Worm (Caenorhabditis elegans) whole organism, young adult: Measurements from ENCODE around the gene C16C8.7.

ENCODE experiments used
- B0261.1 ChIP-seq: sonication (generic microtip); optimal IDR thresholded peaks from 2 replicates; lab custom pipeline; 2016; ENCODE audit warnings: mild to moderate bottlenecking, missing genetic modification characterization, moderate library complexity, missing compliant biosample characterization
- F23B12.7 ChIP-seq: sonication (generic microtip); optimal IDR thresholded peaks from 2 replicates; lab custom pipeline; 2017; ENCODE audit warnings: missing genetic modification characterization, mild to moderate bottlenecking, missing compliant biosample characterization, antibody characterized with exemption, moderate library complexity; ENCODE audit not compliant: insufficient read depth
- F33H1.4 ChIP-seq: fragments of 200-800 bp; sonication (Bioruptor generic); IDR thresholded peaks from 2 replicates; pipeline ENCODE4 v1.3.6; 2022; ENCODE audit warnings: missing genetic modification reagents, missing genetic modification characterization, missing compliant biosample characterization
- F52B5.7 ChIP-seq: sonication (generic microtip); optimal IDR thresholded peaks from 2 replicates; lab custom pipeline; 2016; ENCODE audit warnings: mild to moderate bottlenecking, missing genetic modification characterization, missing compliant biosample characterization
- T26A5.8 ChIP-seq: sonication (generic microtip); optimal IDR thresholded peaks from 2 replicates; lab custom pipeline; 2016; ENCODE audit warnings: missing genetic modification characterization, missing compliant biosample characterization
- Y53G8AR.9 ChIP-seq: fragments of 200-800 bp; sonication (Bioruptor generic); conservative IDR thresholded peaks from 2 replicates; pipeline ENCODE4 v1.3.6; 2022; ENCODE audit warnings: missing genetic modification reagents, missing genetic modification characterization, missing compliant biosample characterization
- Y95B8A.8 ChIP-seq: fragments of 200-800 bp; sonication (Bioruptor generic); IDR thresholded peaks from 2 replicates; pipeline ENCODE4 v1.3.6; 2022; ENCODE audit warnings: missing genetic modification reagents, missing genetic modification characterization, missing compliant biosample characterization
- aptf-2 ChIP-seq: fragments of 200-800 bp; sonication (Bioruptor generic); conservative IDR thresholded peaks from 2 replicates; pipeline ENCODE4 v1.3.6; 2022; ENCODE audit warnings: missing genetic modification reagents, missing genetic modification characterization, missing compliant biosample characterization
- attf-6 ChIP-seq: fragments of 200-800 bp; sonication (Bioruptor generic); IDR thresholded peaks from 2 replicates; pipeline ENCODE4 v1.3.6; 2022; ENCODE audit warnings: missing genetic modification reagents, missing genetic modification characterization, missing compliant biosample characterization
- bed-1 ChIP-seq: fragments of 200-800 bp; sonication (Bioruptor generic); IDR thresholded peaks from 2 replicates; pipeline ENCODE4 v1.3.6; 2022; ENCODE audit warnings: missing genetic modification reagents, missing genetic modification characterization, missing compliant biosample characterization
- cebp-1 ChIP-seq, 2 experiments: fragments of 200-800 bp in 1 of 2; sonication (Bioruptor generic) in 1 of 2; sonication (generic microtip) in 1 of 2; IDR thresholded peaks in 1 of 2; optimal IDR thresholded peaks in 1 of 2; 2 replicates each; pipeline versions ENCODE4 v1.3.6 to Lab custom; 2017 to 2022; ENCODE audit warnings: missing compliant biosample characterization in 2 of 2, missing genetic modification characterization in 2 of 2, mild to moderate bottlenecking in 1 of 2, missing genetic modification reagents in 1 of 2, moderate library complexity in 1 of 2
- ceh-100 ChIP-seq: fragments of 200-800 bp; sonication (Bioruptor generic); IDR thresholded peaks from 2 replicates; pipeline ENCODE4 v1.3.6; 2022; ENCODE audit warnings: missing genetic modification reagents, missing genetic modification characterization, missing compliant biosample characterization
- die-1 ChIP-seq: sonication (generic microtip); optimal IDR thresholded peaks from 2 replicates; lab custom pipeline; 2016; ENCODE audit warnings: missing genotype, mild to moderate bottlenecking, missing genetic modification characterization, missing compliant biosample characterization
- dox-1 ChIP-seq: fragments of 200-800 bp; sonication (Bioruptor generic); IDR thresholded peaks from 2 replicates; pipeline ENCODE4 v1.3.6; 2022; ENCODE audit warnings: missing genetic modification reagents, missing genetic modification characterization, missing compliant biosample characterization
- efl-1 ChIP-seq: fragments of 150-350 bp; optimal IDR thresholded peaks from 2 replicates; lab custom pipeline; 2014; ENCODE audit warnings: missing biosample characterization, missing genetic modification reagents, missing genetic modification characterization
- egl-18 ChIP-seq: fragments of 200-800 bp; sonication (Bioruptor generic); IDR thresholded peaks from 2 replicates; pipeline ENCODE4 v1.3.6; 2022; ENCODE audit warnings: missing genetic modification reagents, missing genetic modification characterization, missing compliant biosample characterization
- egl-44 ChIP-seq: fragments of 200-800 bp; sonication (Bioruptor generic); IDR thresholded peaks from 2 replicates; pipeline ENCODE4 v1.3.6; 2022; ENCODE audit warnings: missing genetic modification reagents, missing genetic modification characterization, missing compliant biosample characterization
- ets-4 ChIP-seq: fragments of 200-800 bp; sonication (Bioruptor generic); optimal IDR thresholded peaks from 2 replicates; lab custom pipeline; 2018; ENCODE audit warnings: mild to moderate bottlenecking, missing genetic modification characterization, missing compliant biosample characterization
- him-1 ChIP-seq: sonication (generic microtip); optimal IDR thresholded peaks from 2 replicates; lab custom pipeline; 2016; ENCODE audit warnings: missing genotype, missing genetic modification reagents, missing genetic modification characterization, missing compliant biosample characterization
- hlh-12 ChIP-seq: sonication (generic microtip); optimal IDR thresholded peaks from 2 replicates; lab custom pipeline; 2016; ENCODE audit warnings: missing genetic modification characterization, missing compliant biosample characterization
- lag-1 ChIP-seq: fragments of 200-800 bp; sonication (Bioruptor generic); IDR thresholded peaks from 2 replicates; pipeline ENCODE4 v1.3.6; 2022; ENCODE audit warnings: missing genetic modification reagents, missing genetic modification characterization, missing compliant biosample characterization
- lin-35 ChIP-seq, 3 experiments: fragments of 150-350 bp in 2 of 3; sonication (generic microtip) in 1 of 3; optimal IDR thresholded peaks; 2 replicates each; lab custom pipeline; 2014 to 2018; ENCODE audit warnings: missing biosample characterization in 3 of 3, missing genetic modification characterization in 3 of 3, missing genetic modification reagents in 3 of 3
- nfya-2 ChIP-seq: fragments of 200-800 bp; sonication (Bioruptor generic); IDR thresholded peaks from 2 replicates; pipeline ENCODE4 v1.3.6; 2022; ENCODE audit warnings: missing genetic modification reagents, missing genetic modification characterization, missing compliant biosample characterization
- nfyb-1 ChIP-seq: fragments of 200-800 bp; sonication (Bioruptor generic); IDR thresholded peaks from 2 replicates; pipeline ENCODE4 v1.3.6; 2022; ENCODE audit warnings: missing genetic modification reagents, missing genetic modification characterization, missing compliant biosample characterization
- nhr-120 ChIP-seq: fragments of 200-800 bp; sonication (Bioruptor generic); IDR thresholded peaks from 2 replicates; pipeline ENCODE4 v1.3.6; 2022; ENCODE audit warnings: missing genetic modification characterization, missing compliant biosample characterization
- nhr-179 ChIP-seq: sonication (generic microtip); optimal IDR thresholded peaks from 2 replicates; lab custom pipeline; 2016; ENCODE audit warnings: mild to moderate bottlenecking, missing genetic modification characterization, missing compliant biosample characterization
- nhr-90 ChIP-seq: sonication (generic microtip); optimal IDR thresholded peaks from 2 replicates; lab custom pipeline; 2016; ENCODE audit warnings: missing genotype, mild to moderate bottlenecking, missing genetic modification characterization, missing compliant biosample characterization
- pbrm-1 ChIP-seq: fragments of 200-800 bp; sonication (Bioruptor generic); IDR thresholded peaks from 2 replicates; pipeline ENCODE4 v1.3.6; 2022; ENCODE audit warnings: missing genetic modification reagents, missing genetic modification characterization, missing compliant biosample characterization
- sdz-38 ChIP-seq: sonication (generic microtip); optimal IDR thresholded peaks from 2 replicates; lab custom pipeline; 2016; ENCODE audit warnings: missing genotype, missing genetic modification characterization, missing compliant biosample characterization
- sea-2 ChIP-seq: fragments of 200-800 bp; sonication (Bioruptor generic); IDR thresholded peaks from 2 replicates; pipeline ENCODE4 v1.3.6; 2022; ENCODE audit warnings: missing genetic modification characterization, missing compliant biosample characterization
- snpc-4 ChIP-seq, 5 experiments: fragments of 150-350 bp in 1 of 5; sonication (generic microtip) in 4 of 5; optimal IDR thresholded peaks; 2 replicates each; lab custom pipeline; 2014 to 2018; ENCODE audit warnings: missing genetic modification characterization in 5 of 5, missing biosample characterization in 3 of 5, antibody characterized with exemption in 2 of 5, mild to moderate bottlenecking in 2 of 5, missing compliant biosample characterization in 2 of 5, missing genotype in 2 of 5, moderate library complexity in 2 of 5, missing genetic modification reagents in 1 of 5
- unc-62 ChIP-seq: fragments of 150-350 bp; optimal IDR thresholded peaks from 2 replicates; lab custom pipeline; 2014; ENCODE audit warnings: missing biosample characterization, missing genetic modification reagents, missing genetic modification characterization
- zfh-2 ChIP-seq: fragments of 200-800 bp; sonication (Bioruptor generic); conservative IDR thresholded peaks from 2 replicates; pipeline ENCODE4 v1.3.6; 2022; ENCODE audit warnings: missing genetic modification reagents, missing genetic modification characterization, missing compliant biosample characterization
- ztf-25 ChIP-seq: fragments of 200-800 bp; sonication (Bioruptor generic); IDR thresholded peaks from 2 replicates; pipeline ENCODE4 v1.3.6; 2022; ENCODE audit warnings: missing genetic modification reagents, missing genetic modification characterization, missing compliant biosample characterization
- ztf-6 ChIP-seq: fragments of 200-800 bp; sonication (Bioruptor generic); IDR thresholded peaks from 2 replicates; pipeline ENCODE4 v1.3.6; 2022; ENCODE audit warnings: missing genetic modification reagents, missing genetic modification characterization, missing compliant biosample characterization

The C16C8.7 gene

DNA sequence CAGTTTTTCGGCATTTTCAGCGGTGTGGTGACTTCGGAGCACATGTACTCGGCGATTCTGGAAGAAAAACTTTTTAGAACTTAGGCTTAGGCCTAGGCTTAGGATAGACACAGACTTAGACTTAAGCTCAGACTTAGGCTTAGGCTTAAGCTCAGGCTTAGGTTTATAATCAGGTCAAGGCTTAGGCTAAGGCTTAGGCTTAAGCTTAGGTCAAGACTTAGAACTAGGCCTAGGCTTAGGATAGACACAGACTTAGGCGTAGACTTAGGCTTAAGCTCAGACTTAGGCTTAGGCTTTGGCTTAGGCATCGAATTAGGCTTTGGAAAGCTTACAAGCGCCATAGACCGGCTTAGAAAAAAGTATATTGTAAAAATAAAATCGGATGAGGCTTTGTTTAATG is 16.6 kb upstream of the C16C8.7 start:
- TF ChIP-seq F23B12.7 (tag; lab: Kevin White, UChicago) (no peak), zfh-2 (GFP tag; lab: Robert Waterston, UW) (no peak), bed-1 (no peak), snpc-4 (GFP tag; optimal IDR thresholded peaks at IDR 0.05; lab: Kevin White, UChicago) (no peak), snpc-4 (tag; optimal IDR thresholded peaks at IDR 0.05; lab: Kevin White, UChicago) (no peak), nhr-120 (GFP tag; lab: Robert Waterston, UW) (no peak), lin-35 (GFP tag; optimal IDR thresholded peaks at IDR 0.05; lab: Kevin White, UChicago) (no peak), F52B5.7 (tag; lab: Kevin White, UChicago) (no peak), ets-4 (GFP tag; lab: Kevin White, UChicago) (no peak), die-1 (tag; lab: Kevin White, UChicago) (no peak), Y53G8AR.9 (no peak), him-1 (tag; lab: Kevin White, UChicago) (no peak), T26A5.8 (tag; lab: Kevin White, UChicago) (no peak), F33H1.4 (GFP tag; lab: Robert Waterston, UW) (no peak), Y95B8A.8 (GFP tag; lab: Robert Waterston, UW) (no peak), sea-2 (GFP tag; lab: Robert Waterston, UW) (no peak), nfya-2 (no peak), nhr-90 (tag; lab: Kevin White, UChicago) (no peak), lag-1 (GFP tag; lab: Robert Waterston, UW) (no peak)

DNA sequence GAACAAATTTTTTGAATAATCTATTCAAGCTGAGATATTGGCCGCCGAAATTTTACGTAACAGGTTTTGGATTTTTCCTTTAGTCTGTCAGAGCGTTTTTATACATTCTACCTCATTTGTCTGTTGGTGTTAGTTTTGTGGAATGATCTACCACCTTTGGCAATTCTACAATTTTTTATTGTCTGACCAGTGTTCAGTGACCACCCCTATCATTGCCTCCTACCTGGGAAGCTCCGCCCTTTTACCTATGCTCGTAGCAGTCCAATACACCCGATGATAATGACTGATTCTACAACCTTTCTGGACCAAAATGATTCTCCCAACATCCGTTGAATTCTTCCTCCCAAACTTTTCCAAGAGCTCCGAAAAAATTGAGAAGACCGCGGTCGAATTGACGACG is 13.8 kb upstream of the C16C8.7 start, which contains the start of gene sdz-32:
TSS of gene sdz-32 (plus strand) at position 301 of the 400 bp plus-strand sequence.
- TF ChIP-seq unc-62, result no peak
- TF ChIP-seq ztf-6, result no peak
- no peak for TF ChIP-seq aptf-2 (GFP tag; lab: Robert Waterston, UW)
- TF ChIP-seq nfyb-1, result no peak
- no peak for TF ChIP-seq nfya-2
- TF ChIP-seq B0261.1 (tag; lab: Kevin White, UChicago), result no peak
- no peak for TF ChIP-seq ceh-100 (GFP tag; lab: Robert Waterston, UW)
- no peak for TF ChIP-seq cebp-1 (GFP tag; IDR thresholded peaks at IDR 0.05; lab: Robert Waterston, UW)
- TF ChIP-seq cebp-1 (tag; optimal IDR thresholded peaks at IDR 0.05; lab: Kevin White, UChicago), result no peak
- TF ChIP-seq pbrm-1, result no peak
- no peak for TF ChIP-seq attf-6
- no peak for TF ChIP-seq egl-44 (GFP tag; lab: Robert Waterston, UW)
- no peak for TF ChIP-seq dox-1 (GFP tag; lab: Robert Waterston, UW)
- TF ChIP-seq sdz-38, result no peak
- no peak for TF ChIP-seq egl-18 (GFP tag; lab: Robert Waterston, UW)
- no peak for TF ChIP-seq efl-1 (GFP tag; lab: Kevin White, UChicago)
- TF ChIP-seq, all 124 proteins: peak for 0

DNA sequence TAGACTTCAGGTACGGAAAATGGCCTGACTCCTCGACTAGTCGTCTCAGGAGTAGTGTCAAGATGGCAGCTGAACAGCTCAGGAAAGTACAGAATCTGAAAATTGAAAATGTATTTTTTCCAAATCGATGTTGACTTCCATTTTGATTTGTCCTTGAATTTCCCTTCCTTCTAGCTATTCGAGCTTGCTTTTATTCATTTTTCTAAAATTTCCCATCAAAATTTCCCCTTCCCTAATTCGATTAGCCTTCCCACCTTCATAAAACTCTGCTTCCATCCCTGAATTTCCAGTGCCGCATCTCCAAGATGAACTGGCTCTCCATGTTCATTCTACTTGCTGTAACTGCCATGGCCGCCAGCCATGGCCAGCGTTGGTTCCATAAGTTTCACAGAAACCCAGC is 12.9 kb upstream of the C16C8.7 start, which contains the start of gene Y49F6B.6:
TSS of gene Y49F6B.6 (plus strand) at position 301 of the 400 bp plus-strand sequence.
- TF ChIP-seq hlh-12 (tag; lab: Kevin White, UChicago), result no peak
- no peak for TF ChIP-seq F52B5.7 (tag; lab: Kevin White, UChicago)
- TF ChIP-seq nhr-179 (tag; lab: Kevin White, UChicago), result no peak
- no peak for TF ChIP-seq T26A5.8 (tag; lab: Kevin White, UChicago)
- no peak for TF ChIP-seq ztf-25 (GFP tag; lab: Robert Waterston, UW)
